Fruit fly (Drosophila melanogaster): ENCODE results near the gene ltl.

Gene ltl

DNA sequence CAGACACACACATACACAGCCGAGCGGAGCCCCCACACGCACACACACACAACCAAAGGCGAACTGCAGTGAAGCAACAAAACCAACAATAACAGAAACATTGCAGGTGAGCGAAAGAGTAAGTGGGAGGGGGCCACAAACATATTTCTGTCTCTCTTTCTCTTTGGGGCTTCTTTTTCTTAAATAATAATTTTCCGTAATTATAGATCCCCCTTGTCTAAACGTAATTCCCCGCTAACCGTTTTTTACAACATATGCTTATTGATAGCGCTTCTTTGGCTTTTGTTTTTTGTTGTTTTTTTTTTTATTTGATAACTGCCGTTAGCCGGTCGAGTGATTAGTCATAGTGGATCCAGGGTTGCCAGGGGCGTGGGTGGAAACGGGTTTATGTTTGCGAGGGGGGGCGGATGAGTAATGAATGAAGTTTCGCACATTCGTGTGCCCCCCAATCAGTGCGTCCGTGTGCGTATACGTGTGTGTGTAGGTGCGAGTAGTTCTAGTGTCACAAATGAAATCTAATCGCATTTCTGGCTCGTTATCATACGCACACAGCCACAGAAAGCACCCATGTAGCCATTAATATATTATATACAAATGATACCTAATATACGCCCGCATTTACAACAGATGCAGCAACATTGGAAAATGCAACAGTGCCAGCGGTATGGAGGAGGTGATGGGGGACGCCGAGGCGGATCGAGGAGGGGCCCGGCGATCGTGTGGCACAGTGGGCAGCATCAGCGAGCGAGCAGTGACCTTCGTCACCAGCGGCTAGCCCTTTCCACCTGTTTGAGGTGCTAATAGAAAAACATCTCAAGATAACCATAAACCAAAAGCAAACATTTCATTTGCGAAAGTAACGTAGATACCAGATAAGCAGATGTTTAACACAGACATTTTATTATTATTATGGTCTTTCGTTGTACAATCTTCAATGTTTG lies 10.6 kb downstream of the ltl start (continued):
- TF ChIP-seq sd (tag; optimal IDR thresholded peaks at IDR 0.05) (peak; percentile 73), ftz-f1 (GFP tag; optimal IDR thresholded peaks at IDR 0.05) (peak; percentile 73), tll (GFP tag; optimal IDR thresholded peaks at IDR 0.05) (no peak), CG1603 (tag; optimal IDR thresholded peaks at IDR 0.05) (no peak), CG10654 (GFP tag; optimal IDR thresholded peaks at IDR 0.05) (no peak), CG4707 (GFP tag; optimal IDR thresholded peaks at IDR 0.05) (peak; percentile 60), CG6813 (GFP tag; optimal IDR thresholded peaks at IDR 0.05) (peak; percentile 28), CG10209 (GFP tag; optimal IDR thresholded peaks at IDR 0.05) (peak; percentile 20), pita (GFP tag; optimal IDR thresholded peaks at IDR 0.05) (no peak), CG10543 (GFP tag; optimal IDR thresholded peaks at IDR 0.05) (peak; percentile 63), E2f1 (GFP tag; IDR thresholded peaks at IDR 0.05) (peak; percentile 37; the same call in 1 of the 2 replicates), Pdp1 (GFP tag; optimal IDR thresholded peaks at IDR 0.05) (peak in 1 of 2 experiments; percentile 14), org-1 (GFP tag; optimal IDR thresholded peaks at IDR 0.05) (peak; percentile 17), CG14860 (GFP tag; IDR thresholded peaks at IDR 0.05; ENCODE audit: partially characterized antibody) (no peak), CG2889 (GFP tag; IDR thresholded peaks at IDR 0.05) (0 out of 3 replicates have a peak, but pooled peaks have one; percentile 17), CG7839 (tag; optimal IDR thresholded peaks at IDR 0.05) (peak; percentile 2), exex (tag; optimal IDR thresholded peaks at IDR 0.05) (peak; percentile 79), CG8944 (GFP tag; optimal IDR thresholded peaks at IDR 0.05) (no peak), Dbx (GFP tag; IDR thresholded peaks at IDR 0.05) (peak; percentile 37; the same call in 1 of the 3 replicates), rib (GFP tag; IDR thresholded peaks at IDR 0.05) (peak; percentile 68), unpg (GFP tag; optimal IDR thresholded peaks at IDR 0.05) (peak; percentile 36), CG8290 (GFP tag; optimal IDR thresholded peaks at IDR 0.05) (no peak), CG8290 (tag; optimal IDR thresholded peaks at IDR 0.05) (peak in 1 of 2 experiments; percentile 63), CG7987 (GFP tag; optimal IDR thresholded peaks at IDR 0.05) (no peak), ken (GFP tag; IDR thresholded peaks at IDR 0.05) (peak; percentile 21; the same call in 1 of the 3 replicates), Stat92E (GFP tag; optimal IDR thresholded peaks at IDR 0.05) (no peak), dmrt11E (tag; optimal IDR thresholded peaks at IDR 0.05) (no peak), CG18599 (GFP tag; optimal IDR thresholded peaks at IDR 0.05) (peak; percentile 38), HLH4C (GFP tag; IDR thresholded peaks at IDR 0.05; ENCODE audit: partially characterized antibody) (0 out of 3 replicates have a peak, but pooled peaks have one; percentile 29), Antp (GFP tag; optimal IDR thresholded peaks at IDR 0.05) (peak; percentile 4), sob (GFP tag; IDR thresholded peaks at IDR 0.05) (peak; percentile 27; the same call in 1 of the 2 replicates), H2.0 (GFP tag; IDR thresholded peaks at IDR 0.05) (peak; percentile 24; the same call in 1 of the 2 replicates), CG16779 (GFP tag; IDR thresholded peaks at IDR 0.05) (0 out of 2 replicates have a peak, but pooled peaks have one; percentile 6), CG3838 (GFP tag; optimal IDR thresholded peaks at IDR 0.05) (no peak), Max (GFP tag; optimal IDR thresholded peaks at IDR 0.05) (no peak), CG8089 (GFP tag; optimal IDR thresholded peaks at IDR 0.05) (no peak), Atf3 (GFP tag; optimal IDR thresholded peaks at IDR 0.05) (no peak), CG13775 (GFP tag; optimal IDR thresholded peaks at IDR 0.05) (no peak), CG8281 (tag; optimal IDR thresholded peaks at IDR 0.05) (peak; percentile 3), lmd (GFP tag; IDR thresholded peaks at IDR 0.05) (no peak; the same call in 1 of the 2 replicates), sisA (GFP tag; IDR thresholded peaks at IDR 0.05) (peak; percentile 35; the same call in 1 of the 2 replicates), pho (GFP tag; optimal IDR thresholded peaks at IDR 0.05) (peak; percentile 14), CG12155 (GFP tag; optimal IDR thresholded peaks at IDR 0.05) (peak; percentile 17), nerfin-1 (tag; optimal IDR thresholded peaks at IDR 0.05) (no peak), Oaz (GFP tag; IDR thresholded peaks at IDR 0.05) (no peak), zen2 (GFP tag; IDR thresholded peaks at IDR 0.05; ENCODE audit: partially characterized antibody) (0 out of 3 replicates have a peak, but pooled peaks have one; percentile 25), CG11696 (GFP tag; IDR thresholded peaks at IDR 0.05) (no peak)
